Worm (Caenorhabditis elegans) whole organism, L3 larva: ENCODE results near the gene Y7A5A.2.

Experiments used
- nhr-11 ChIP-seq: fragments of 150-350 bp; optimal IDR thresholded peaks from 2 replicates; lab custom pipeline; 2014; ENCODE audit warnings: missing biosample characterization, missing genetic modification characterization
- zag-1 ChIP-seq: fragments of 150-350 bp; optimal IDR thresholded peaks from 2 replicates; lab custom pipeline; 2014; ENCODE audit warnings: missing biosample characterization, missing genetic modification characterization

DNA sequence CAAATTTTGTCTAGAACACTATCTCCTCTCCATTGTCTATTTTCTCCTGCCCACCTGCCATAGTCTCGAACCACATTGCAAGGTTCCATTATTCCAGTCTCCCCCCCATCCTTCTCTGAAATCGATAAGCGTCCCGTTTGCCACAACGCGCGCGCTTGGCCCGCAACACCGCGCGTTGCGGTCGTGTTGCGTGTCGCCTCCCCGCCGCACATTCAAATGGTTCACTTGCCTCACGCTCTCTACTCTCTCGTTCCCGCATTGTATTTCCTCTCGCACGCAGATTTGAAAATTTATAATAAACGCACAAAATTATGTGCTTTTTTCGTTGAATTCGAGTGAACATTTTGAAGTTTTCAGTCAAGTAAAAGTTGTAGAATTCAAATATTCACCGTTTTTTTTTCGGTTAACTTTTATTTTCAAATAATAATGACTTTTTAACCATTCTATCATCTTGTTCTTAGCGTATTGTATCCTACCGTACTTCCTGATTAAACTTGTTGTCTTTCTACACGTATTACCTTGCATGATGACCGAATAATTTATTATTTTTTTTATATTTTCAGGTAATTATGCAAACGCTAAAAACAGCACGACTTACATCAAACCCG, 46.9 kb downstream of the Y7A5A.2 start, which contains the start of gene lin-15B:
- TF ChIP-seq nhr-11 (tag; lab: Kevin White, UChicago) (no peak), zag-1 (no peak)
